Fruit fly (Drosophila melanogaster) whole organism, adult: ENCODE results near the gene rho-5.

Source experiments
- CG12768 ChIP-seq: fragments of 200-800 bp; sonication (Bioruptor generic); optimal IDR thresholded peaks from 2 replicates; lab custom pipeline; 2017; ENCODE audit warnings: missing biosample characterization, missing genetic modification characterization, mild to moderate bottlenecking, moderate library complexity, missing genetic modification reagents
- CG1620 ChIP-seq: fragments of 200-800 bp; sonication (Bioruptor generic); optimal IDR thresholded peaks from 2 replicates; lab custom pipeline; 2016; ENCODE audit warnings: missing biosample characterization, missing genetic modification characterization
- CG5204 ChIP-seq: fragments of 200-800 bp; sonication (Bioruptor generic); optimal IDR thresholded peaks from 2 replicates; lab custom pipeline; 2016; ENCODE audit warnings: missing biosample characterization, missing genetic modification characterization
- Crg-1 ChIP-seq: fragments of 200-800 bp; sonication (Bioruptor generic); optimal IDR thresholded peaks from 2 replicates; lab custom pipeline; 2016; ENCODE audit warnings: missing biosample characterization, missing genetic modification characterization
- bab1 ChIP-seq: fragments of 200-800 bp; sonication (Bioruptor generic); optimal IDR thresholded peaks from 3 replicates; lab custom pipeline; 2019; ENCODE audit warnings: missing biosample characterization, mild to moderate bottlenecking, missing genetic modification characterization, moderate library complexity
- cnc ChIP-seq, 2 experiments: fragments of >200 bp; optimal IDR thresholded peaks; 2 replicates each; lab custom pipeline; 2017
- kay ChIP-seq: fragments of 200-800 bp; sonication (Bioruptor generic); peaks from one replicate; lab custom pipeline; 2016; ENCODE audit warnings: missing biosample characterization, missing genetic modification characterization, borderline replicate concordance
- pad ChIP-seq: fragments of 200-800 bp; sonication (Bioruptor generic); optimal IDR thresholded peaks from 3 replicates; lab custom pipeline; 2017; ENCODE audit warnings: missing biosample characterization, missing genetic modification characterization, mild to moderate bottlenecking, moderate library complexity, missing genetic modification reagents
- tj ChIP-seq: fragments of 200-800 bp; sonication (Bioruptor generic); optimal IDR thresholded peaks from 3 replicates; lab custom pipeline; 2017; ENCODE audit warnings: missing biosample characterization, mild to moderate bottlenecking, missing genetic modification characterization, moderate library complexity
- toe ChIP-seq: fragments of 200-800 bp; sonication (Bioruptor generic); optimal IDR thresholded peaks from 2 replicates; lab custom pipeline; 2016; ENCODE audit warnings: missing biosample characterization, missing genetic modification characterization

DNA sequence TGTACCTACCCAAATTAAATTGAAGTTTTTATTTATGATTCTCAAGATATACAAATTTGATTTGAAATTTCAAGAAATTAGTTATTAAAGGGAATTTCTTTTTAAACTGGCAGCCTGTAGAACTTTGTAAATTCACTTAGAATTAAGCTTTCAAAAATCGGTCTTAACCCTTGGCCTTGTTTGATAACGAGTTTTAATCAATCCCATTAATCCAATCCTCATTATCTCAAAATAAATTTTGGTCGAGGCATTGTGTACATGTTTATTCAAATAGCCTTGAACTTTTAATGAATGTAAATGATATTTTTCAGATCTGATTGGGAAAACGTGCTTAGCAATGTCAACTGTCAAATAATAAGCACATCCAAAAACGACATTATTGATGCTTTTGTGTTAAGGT is 33.9 kb downstream of the rho-5 start:
- no peak for TF ChIP-seq toe (GFP tag; lab: Kevin White, UChicago)
- TF ChIP-seq tj = no peak
- no peak for TF ChIP-seq CG1620 (GFP tag; lab: Kevin White, UChicago)
- no peak for TF ChIP-seq CG5204
- TF ChIP-seq kay (GFP tag; lab: Kevin White, UChicago) = peak; percentile 72
- no peak for TF ChIP-seq CG12768 (GFP tag; lab: Kevin White, UChicago)
- TF ChIP-seq Crg-1 = no peak
- TF ChIP-seq bab1 (GFP tag; lab: Kevin White, UChicago) = no peak
- no peak for TF ChIP-seq cnc (optimal IDR thresholded peaks at IDR 0.05; lab: Kevin White, UChicago)
- no peak for TF ChIP-seq pad (GFP tag; lab: Kevin White, UChicago)
